Worm (Caenorhabditis elegans): Measurements from ENCODE around the gene srx-22.

The srx-22 gene

DNA sequence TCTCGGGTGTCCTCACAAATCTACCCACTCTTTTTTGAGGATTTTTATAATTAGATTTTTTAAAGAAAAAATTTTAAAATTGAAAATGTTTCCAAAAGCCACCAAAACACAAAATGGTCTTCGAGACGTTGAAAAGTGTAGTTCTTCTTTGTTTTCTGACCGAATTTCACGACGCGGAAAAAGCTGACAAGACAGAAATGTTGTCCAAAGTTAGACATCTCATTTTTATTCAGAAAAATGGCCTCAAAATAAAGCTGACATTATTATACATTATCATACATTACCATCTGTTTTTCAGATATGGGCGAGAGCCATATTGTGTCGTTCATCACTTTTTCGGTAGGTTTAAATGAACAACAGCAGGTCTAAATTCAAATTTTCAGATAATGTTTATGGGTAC is at the start of gene srx-22:
TSS of gene srx-22 (plus strand) at position 301 of the 400 bp plus-strand sequence.
- TF ChIP-seq php-3 (GFP tag; IDR thresholded peaks at IDR 0.05) (no peak), tra-1 (GFP tag; IDR thresholded peaks at IDR 0.05) (no peak), arid-1 (GFP tag; conservative IDR thresholded peaks at IDR 0.05) (no peak), ceh-32 (tag; optimal IDR thresholded peaks at IDR 0.05; ENCODE audit: poor library complexity) (no peak), daf-19 (GFP tag; conservative IDR thresholded peaks at IDR 0.05) (no peak), nhr-77 (tag; optimal IDR thresholded peaks at IDR 0.05) (no peak), gei-8 (GFP tag; optimal IDR thresholded peaks at IDR 0.05) (no peak), ceh-20 (GFP tag; IDR thresholded peaks at IDR 0.05) (no peak), F44E2.7 (GFP tag; IDR thresholded peaks at IDR 0.05) (no peak), cey-2 (tag; optimal IDR thresholded peaks at IDR 0.05; ENCODE audit: borderline replicate concordance, insufficient read depth) (no peak), zfp-3 (GFP tag; conservative IDR thresholded peaks at IDR 0.05) (no peak), spr-3 (GFP tag; optimal IDR thresholded peaks at IDR 0.05) (no peak), lsy-2 (tag; optimal IDR thresholded peaks at IDR 0.05) (no peak), T26A8.4 (GFP tag; IDR thresholded peaks at IDR 0.05) (no peak), set-16 (GFP tag; IDR thresholded peaks at IDR 0.05) (no peak), zfp-2 (tag; optimal IDR thresholded peaks at IDR 0.05) (no peak), nhr-48 (tag; optimal IDR thresholded peaks at IDR 0.05) (no peak)

ce11 chrV:631832-632231 is 47.9 kb upstream of the srx-22 start:
- TF ChIP-seq dve-1 (tag; optimal IDR thresholded peaks at IDR 0.05; ENCODE audit: insufficient read depth) = peak; percentile 38
- TF ChIP-seq fkh-10 (GFP tag; optimal IDR thresholded peaks at IDR 0.05) = no peak
- peak; percentile 27 for TF ChIP-seq mes-2 (tag; optimal IDR thresholded peaks at IDR 0.05; ENCODE audit: poor library complexity, severe bottlenecking)
- TF ChIP-seq nhr-41 (GFP tag; IDR thresholded peaks at IDR 0.05) = no peak
- TF ChIP-seq lim-7 (GFP tag; IDR thresholded peaks at IDR 0.05) = no peak
- TF ChIP-seq F44E2.7 (GFP tag; IDR thresholded peaks at IDR 0.05) = no peak
- no peak for TF ChIP-seq nhr-6 (tag; optimal IDR thresholded peaks at IDR 0.05)
- peak; percentile 48 for TF ChIP-seq nhr-28 (tag; optimal IDR thresholded peaks at IDR 0.05)
- TF ChIP-seq ceh-82 (tag; optimal IDR thresholded peaks at IDR 0.05) = no peak
- TF ChIP-seq hlh-30 (tag; optimal IDR thresholded peaks at IDR 0.05; ENCODE audit: insufficient read depth) = peak; percentile 10
- 0 out of 2 replicates have a peak, but pooled peaks have one; percentile 18 for TF ChIP-seq dmd-6 (GFP tag; IDR thresholded peaks at IDR 0.05)
- TF ChIP-seq saeg-2 (GFP tag; IDR thresholded peaks at IDR 0.05) = no peak

- TF ChIP-seq mes-2 (tag; optimal IDR thresholded peaks at IDR 0.05; ENCODE audit: poor library complexity, severe bottlenecking) = no peak
- TF ChIP-seq hlh-11 (tag; optimal IDR thresholded peaks at IDR 0.05) = no peak
- TF ChIP-seq cey-2 (tag; optimal IDR thresholded peaks at IDR 0.05; ENCODE audit: borderline replicate concordance, insufficient read depth) = no peak
- no peak for TF ChIP-seq arid-1 (GFP tag; conservative IDR thresholded peaks at IDR 0.05)
- no peak for TF ChIP-seq egl-43 (GFP tag; IDR thresholded peaks at IDR 0.05)
- no peak for TF ChIP-seq unc-62 (GFP tag; optimal IDR thresholded peaks at IDR 0.05 in 1 of 2)
- TF ChIP-seq unc-62 (tag; optimal IDR thresholded peaks at IDR 0.05) = no peak
- no peak for TF ChIP-seq php-3 (GFP tag; IDR thresholded peaks at IDR 0.05)
- no peak for TF ChIP-seq ceh-20 (GFP tag; IDR thresholded peaks at IDR 0.05)
Observed at ce11 chrV:634855-635254, 44.9 kb upstream of the srx-22 start, which contains the start of gene F48G7.10. F48G7.10 (minus strand) TSS chrV:634955.

DNA sequence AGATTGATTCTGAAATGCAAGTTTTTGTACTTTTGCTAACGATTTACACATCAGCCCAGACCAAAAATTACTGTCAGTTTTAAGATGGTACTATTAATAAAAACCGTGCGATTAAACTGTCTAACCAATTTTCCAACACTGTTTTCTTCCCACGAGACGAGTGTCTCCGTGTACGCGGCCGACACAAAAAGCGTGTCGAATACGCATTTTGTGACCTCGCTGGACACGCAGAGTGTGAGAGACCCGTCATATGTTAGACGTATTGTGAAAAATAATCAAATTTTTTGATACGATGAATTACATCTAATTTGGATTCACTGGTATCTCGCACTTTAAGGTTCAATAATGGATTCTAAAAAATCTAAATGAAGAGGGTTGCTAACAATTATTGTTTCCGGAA is 44.1 kb upstream of the srx-22 start:
- TF ChIP-seq php-3 (GFP tag; IDR thresholded peaks at IDR 0.05) (no peak), nhr-48 (tag; optimal IDR thresholded peaks at IDR 0.05) (peak; percentile 19), unc-130 (GFP tag; optimal IDR thresholded peaks at IDR 0.05) (no peak), hmg-1.1 (GFP tag; IDR thresholded peaks at IDR 0.05) (0 out of 2 replicates have a peak, but pooled peaks have one; percentile 16), hlh-30 (tag; optimal IDR thresholded peaks at IDR 0.05; ENCODE audit: insufficient read depth) (peak; percentile 87), tag-97 (GFP tag; IDR thresholded peaks at IDR 0.05) (no peak), mes-2 (tag; optimal IDR thresholded peaks at IDR 0.05; ENCODE audit: poor library complexity, severe bottlenecking) (peak; percentile 33), cey-2 (tag; optimal IDR thresholded peaks at IDR 0.05; ENCODE audit: borderline replicate concordance, insufficient read depth) (no peak), lsy-2 (tag; optimal IDR thresholded peaks at IDR 0.05) (peak in 1 of 2 experiments; percentile 2), F26F4.8 (GFP tag; conservative IDR thresholded peaks at IDR 0.05) (no peak), pqm-1 (tag; optimal IDR thresholded peaks at IDR 0.05) (peak; percentile 66), vab-7 (GFP tag; IDR thresholded peaks at IDR 0.05) (no peak), nhr-102 (tag; optimal IDR thresholded peaks at IDR 0.05) (no peak), dmd-6 (GFP tag; IDR thresholded peaks at IDR 0.05) (peak; percentile 61; the same call in 1 of the 2 replicates), duxl-1 (tag; optimal IDR thresholded peaks at IDR 0.05; ENCODE audit: poor library complexity) (peak; percentile 51), nhr-28 (tag; optimal IDR thresholded peaks at IDR 0.05) (peak; percentile 98), Y105C5A.15 (GFP tag; IDR thresholded peaks at IDR 0.05) (no peak), mep-1 (tag; optimal IDR thresholded peaks at IDR 0.05) (peak; percentile 5), arid-1 (GFP tag; conservative IDR thresholded peaks at IDR 0.05) (no peak), hlh-11 (tag; optimal IDR thresholded peaks at IDR 0.05) (peak; percentile 84), daf-19 (GFP tag; conservative IDR thresholded peaks at IDR 0.05) (no peak), mxl-3 (GFP tag; optimal IDR thresholded peaks at IDR 0.05) (peak; percentile 78)
